Worm (Caenorhabditis elegans): Measurements from ENCODE around the gene cyp-33E2.

cyp-33E2 gene

DNA sequence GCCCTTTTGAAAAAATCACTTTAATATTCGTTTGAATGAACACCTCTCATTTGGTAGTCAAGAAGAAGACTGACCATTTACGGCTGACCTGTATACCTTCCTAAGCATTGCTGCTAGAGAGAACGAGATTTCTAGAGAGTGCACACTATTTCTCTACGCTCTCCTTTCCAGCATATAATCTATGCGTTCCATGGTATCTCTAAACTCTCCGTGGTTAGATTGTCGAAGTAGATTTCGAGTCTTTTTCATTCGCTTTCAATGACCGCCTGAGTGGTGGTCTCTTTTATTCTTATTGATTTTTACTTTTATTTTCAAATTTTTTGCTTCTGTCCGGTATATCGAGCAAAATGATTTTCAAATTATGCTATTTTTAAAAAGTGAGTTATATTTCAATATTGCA, 14.6 kb upstream of the cyp-33E2 start:
- TF ChIP-seq ref-1 (GFP tag; conservative IDR thresholded peaks at IDR 0.05) (no peak), med-1 (GFP tag; optimal IDR thresholded peaks at IDR 0.05; ENCODE audit: insufficient read depth) (no peak), ztf-29 (GFP tag; IDR thresholded peaks at IDR 0.05) (no peak), tab-1 (GFP tag; IDR thresholded peaks at IDR 0.05) (no peak), cog-1 (tag; optimal IDR thresholded peaks at IDR 0.05) (no peak), T22C8.4 (GFP tag; IDR thresholded peaks at IDR 0.05) (no peak), ztf-23 (GFP tag; IDR thresholded peaks at IDR 0.05) (no peak), flt-1 (GFP tag; IDR thresholded peaks at IDR 0.05) (no peak), klf-2 (GFP tag; conservative IDR thresholded peaks at IDR 0.05) (no peak)

DNA sequence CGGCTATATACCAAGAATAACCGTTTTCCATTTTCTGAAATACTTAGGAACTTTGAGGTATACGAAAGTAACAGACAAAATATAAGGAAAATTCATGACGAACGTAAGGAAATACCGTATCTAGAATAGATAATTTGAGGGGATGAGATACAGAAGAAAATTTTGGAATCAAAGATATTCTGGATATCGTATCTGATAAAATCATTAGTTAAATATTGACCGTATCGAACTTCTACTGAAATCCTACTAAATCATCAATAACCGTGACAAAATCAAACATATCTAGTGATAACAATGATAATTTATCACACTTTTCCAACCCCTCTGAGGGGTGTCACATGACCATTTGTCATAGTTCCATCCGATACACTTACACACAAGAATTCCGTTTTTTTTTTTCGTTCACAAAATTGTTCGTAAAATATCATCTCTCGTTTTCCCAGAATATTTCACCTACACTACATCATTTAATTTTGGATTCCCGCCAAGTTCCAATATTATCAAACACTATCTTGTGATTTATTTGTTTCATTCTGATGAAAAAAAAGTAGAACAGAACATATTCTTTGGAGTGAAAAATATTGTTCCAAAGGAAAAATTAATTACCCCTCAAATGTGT, 11.3 kb upstream of the cyp-33E2 start, which contains the start of gene Y59H11AR.4:
Gene Y59H11AR.4, minus strand, starts transcription at position 51 of the 619 bp plus-strand sequence.
- TF ChIP-seq cog-1 (tag; optimal IDR thresholded peaks at IDR 0.05): no peak
- TF ChIP-seq ref-1 (GFP tag; conservative IDR thresholded peaks at IDR 0.05): no peak
- no peak for TF ChIP-seq med-1 (GFP tag; optimal IDR thresholded peaks at IDR 0.05; ENCODE audit: insufficient read depth)
- no peak for TF ChIP-seq T22C8.4 (GFP tag; IDR thresholded peaks at IDR 0.05)
- no peak for TF ChIP-seq ztf-23 (GFP tag; IDR thresholded peaks at IDR 0.05)
- no peak for TF ChIP-seq klf-2 (GFP tag; conservative IDR thresholded peaks at IDR 0.05)
- no peak for TF ChIP-seq tab-1 (GFP tag; IDR thresholded peaks at IDR 0.05)
- TF ChIP-seq ztf-29 (GFP tag; IDR thresholded peaks at IDR 0.05): no peak
- no peak for TF ChIP-seq flt-1 (GFP tag; IDR thresholded peaks at IDR 0.05)

DNA sequence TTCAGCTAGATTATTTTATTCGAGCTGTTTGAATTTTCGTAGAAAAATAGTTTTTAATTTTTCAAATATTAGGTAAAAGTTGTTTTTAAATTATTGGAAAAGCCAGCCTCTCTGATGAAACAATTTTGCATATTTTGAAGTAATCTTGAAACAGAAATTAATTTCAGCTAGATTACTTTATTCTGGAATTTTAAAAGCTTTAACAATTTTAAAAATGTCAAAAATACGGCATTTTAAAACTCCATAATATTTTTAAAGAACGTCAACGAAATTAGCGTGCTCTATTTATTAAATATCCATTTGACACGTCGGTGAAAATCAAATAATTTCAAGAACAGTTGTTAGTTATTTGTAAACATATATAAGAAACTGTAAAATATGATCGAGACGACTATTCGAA, 9.3 kb upstream of the cyp-33E2 start, which contains the start of gene Y59H11AR.10:
Gene Y59H11AR.10, plus strand, starts transcription at position 301 of the 400 bp plus-strand sequence.
- TF ChIP-seq ztf-23 (GFP tag; IDR thresholded peaks at IDR 0.05) (no peak), ref-1 (GFP tag; conservative IDR thresholded peaks at IDR 0.05) (no peak), tab-1 (GFP tag; IDR thresholded peaks at IDR 0.05) (no peak), ztf-29 (GFP tag; IDR thresholded peaks at IDR 0.05) (no peak), med-1 (GFP tag; optimal IDR thresholded peaks at IDR 0.05; ENCODE audit: insufficient read depth) (no peak), cog-1 (tag; optimal IDR thresholded peaks at IDR 0.05) (no peak), flt-1 (GFP tag; IDR thresholded peaks at IDR 0.05) (no peak), klf-2 (GFP tag; conservative IDR thresholded peaks at IDR 0.05) (no peak), T22C8.4 (GFP tag; IDR thresholded peaks at IDR 0.05) (no peak)

DNA sequence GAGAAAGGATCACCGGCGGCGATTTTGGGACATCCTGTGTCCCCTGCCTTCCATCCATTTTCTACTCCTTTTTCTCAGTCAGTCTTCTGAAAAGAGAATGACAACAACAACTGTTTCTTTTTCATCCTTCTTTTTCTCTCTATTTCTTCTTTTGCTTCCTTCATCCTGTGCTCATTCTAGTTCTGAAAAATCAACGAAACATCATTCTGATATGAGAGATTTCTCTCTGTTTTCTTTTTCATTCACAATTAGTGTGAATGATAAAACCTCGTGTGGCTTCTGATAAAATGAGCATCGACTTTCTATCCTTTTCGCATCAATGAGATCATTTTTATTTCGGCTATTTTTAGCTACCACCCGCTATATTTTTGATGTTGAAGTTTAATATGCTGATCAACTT, 6.9 kb upstream of the cyp-33E2 start:
- TF ChIP-seq cog-1 (tag; optimal IDR thresholded peaks at IDR 0.05) (no peak), T22C8.4 (GFP tag; IDR thresholded peaks at IDR 0.05) (no peak), tab-1 (GFP tag; IDR thresholded peaks at IDR 0.05) (no peak), klf-2 (GFP tag; conservative IDR thresholded peaks at IDR 0.05) (no peak), med-1 (GFP tag; optimal IDR thresholded peaks at IDR 0.05; ENCODE audit: insufficient read depth) (no peak), ztf-29 (GFP tag; IDR thresholded peaks at IDR 0.05) (no peak), ref-1 (GFP tag; conservative IDR thresholded peaks at IDR 0.05) (no peak)

DNA sequence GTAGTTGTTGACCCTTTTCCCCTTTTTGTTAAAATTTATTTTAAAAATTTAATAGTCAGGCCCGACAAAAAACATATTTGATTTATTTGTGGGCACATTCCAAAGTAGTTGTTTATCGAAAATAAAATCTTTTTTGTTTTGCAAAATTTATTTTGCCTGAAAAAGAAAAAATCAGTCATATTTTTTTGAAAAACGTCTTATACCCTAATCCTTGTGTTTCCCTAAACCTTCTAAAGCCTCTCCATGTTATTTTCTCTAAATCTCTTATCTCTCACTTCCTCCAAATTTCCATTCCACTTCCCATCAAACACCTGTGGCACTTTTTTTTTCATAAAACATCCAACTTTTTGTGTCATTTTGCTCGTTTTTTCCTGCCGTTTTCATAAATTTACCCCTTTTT, 3.9 kb upstream of the cyp-33E2 start:
- TF ChIP-seq ztf-23 (GFP tag; IDR thresholded peaks at IDR 0.05) (no peak), T22C8.4 (GFP tag; IDR thresholded peaks at IDR 0.05) (no peak), ztf-29 (GFP tag; IDR thresholded peaks at IDR 0.05) (no peak), tab-1 (GFP tag; IDR thresholded peaks at IDR 0.05) (no peak), med-1 (GFP tag; optimal IDR thresholded peaks at IDR 0.05; ENCODE audit: insufficient read depth) (no peak), flt-1 (GFP tag; IDR thresholded peaks at IDR 0.05) (no peak), klf-2 (GFP tag; conservative IDR thresholded peaks at IDR 0.05) (no peak), cog-1 (tag; optimal IDR thresholded peaks at IDR 0.05) (no peak), ref-1 (GFP tag; conservative IDR thresholded peaks at IDR 0.05) (no peak)

DNA sequence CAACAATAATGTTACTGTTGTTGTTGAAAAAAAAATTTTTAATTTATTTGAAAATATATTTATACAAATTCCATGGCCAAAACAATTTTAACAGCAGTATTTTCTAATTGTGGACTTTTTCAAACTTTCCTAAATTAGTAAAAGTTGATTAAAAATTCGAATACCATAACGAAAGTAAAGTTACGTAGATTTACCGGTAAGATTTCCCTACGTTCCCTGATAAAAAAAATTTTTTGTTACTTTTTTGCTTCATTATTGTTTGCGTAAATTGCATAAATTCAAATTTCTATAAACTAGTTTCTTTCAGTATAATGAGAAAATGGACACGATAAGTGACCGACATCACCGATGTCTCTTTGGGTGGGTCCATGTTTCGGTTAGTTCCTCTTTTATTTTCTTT, 3.2 kb upstream of the cyp-33E2 start, which contains the start of gene F42A9.6:
Gene F42A9.6, plus strand, starts transcription at position 301 of the 400 bp plus-strand sequence.
- TF ChIP-seq cog-1 (tag; optimal IDR thresholded peaks at IDR 0.05) (no peak), ztf-23 (GFP tag; IDR thresholded peaks at IDR 0.05) (no peak), ref-1 (GFP tag; conservative IDR thresholded peaks at IDR 0.05) (no peak), T22C8.4 (GFP tag; IDR thresholded peaks at IDR 0.05) (no peak), tab-1 (GFP tag; IDR thresholded peaks at IDR 0.05) (no peak), ztf-29 (GFP tag; IDR thresholded peaks at IDR 0.05) (no peak), klf-2 (GFP tag; conservative IDR thresholded peaks at IDR 0.05) (no peak), med-1 (GFP tag; optimal IDR thresholded peaks at IDR 0.05; ENCODE audit: insufficient read depth) (no peak), flt-1 (GFP tag; IDR thresholded peaks at IDR 0.05) (no peak)

DNA sequence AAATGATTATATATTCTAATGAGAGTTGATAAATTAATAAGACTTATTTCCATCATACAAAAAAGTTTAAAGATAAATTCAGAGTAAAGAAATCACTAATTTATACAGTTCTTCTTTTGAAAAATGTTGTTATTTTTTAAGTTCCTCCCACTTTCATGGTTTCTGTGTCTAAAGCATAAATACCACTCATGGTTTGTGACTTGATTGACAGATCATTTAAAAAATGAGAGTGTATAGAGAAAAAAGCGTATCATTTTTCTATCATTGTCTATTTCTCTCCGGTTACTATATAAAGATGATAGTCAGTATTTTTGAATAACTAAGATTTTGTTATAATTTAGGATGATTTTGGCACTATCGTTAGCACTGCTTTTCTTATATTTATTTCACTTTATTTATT, 2.5 kb downstream of the cyp-33E2 start, which contains the start of gene cyp-33E3:
Gene cyp-33E3, plus strand, starts transcription at position 316 of the 400 bp plus-strand sequence.
- TF ChIP-seq med-1 (GFP tag; optimal IDR thresholded peaks at IDR 0.05; ENCODE audit: insufficient read depth) (no peak), ztf-29 (GFP tag; IDR thresholded peaks at IDR 0.05) (no peak), tab-1 (GFP tag; IDR thresholded peaks at IDR 0.05) (no peak), flt-1 (GFP tag; IDR thresholded peaks at IDR 0.05) (no peak), ztf-23 (GFP tag; IDR thresholded peaks at IDR 0.05) (no peak)

DNA sequence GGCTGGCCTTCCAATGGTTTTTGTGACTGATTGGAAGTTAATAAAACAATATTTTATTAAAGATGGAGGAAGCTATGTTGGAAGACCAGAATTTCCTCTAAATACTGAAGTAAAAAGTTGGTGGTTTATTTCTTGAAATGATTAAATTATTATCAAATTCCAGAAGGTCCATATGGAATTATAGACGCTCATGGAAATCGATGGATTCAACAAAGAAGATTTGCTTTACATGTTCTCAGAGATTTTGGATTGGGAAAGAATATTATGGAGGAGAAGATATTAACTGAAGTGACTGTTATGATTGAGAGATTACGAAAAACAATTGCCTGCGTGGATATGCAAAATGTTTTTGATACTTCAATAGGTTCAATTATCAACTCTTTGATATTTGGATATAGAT, 3.2 kb downstream of the cyp-33E2 start:
- TF ChIP-seq ref-1 (GFP tag; conservative IDR thresholded peaks at IDR 0.05) (no peak), ztf-29 (GFP tag; IDR thresholded peaks at IDR 0.05) (no peak), tab-1 (GFP tag; IDR thresholded peaks at IDR 0.05) (no peak), cog-1 (tag; optimal IDR thresholded peaks at IDR 0.05) (no peak), klf-2 (GFP tag; conservative IDR thresholded peaks at IDR 0.05) (no peak), T22C8.4 (GFP tag; IDR thresholded peaks at IDR 0.05) (no peak), med-1 (GFP tag; optimal IDR thresholded peaks at IDR 0.05; ENCODE audit: insufficient read depth) (no peak), ztf-23 (GFP tag; IDR thresholded peaks at IDR 0.05) (no peak), flt-1 (GFP tag; IDR thresholded peaks at IDR 0.05) (no peak)

DNA sequence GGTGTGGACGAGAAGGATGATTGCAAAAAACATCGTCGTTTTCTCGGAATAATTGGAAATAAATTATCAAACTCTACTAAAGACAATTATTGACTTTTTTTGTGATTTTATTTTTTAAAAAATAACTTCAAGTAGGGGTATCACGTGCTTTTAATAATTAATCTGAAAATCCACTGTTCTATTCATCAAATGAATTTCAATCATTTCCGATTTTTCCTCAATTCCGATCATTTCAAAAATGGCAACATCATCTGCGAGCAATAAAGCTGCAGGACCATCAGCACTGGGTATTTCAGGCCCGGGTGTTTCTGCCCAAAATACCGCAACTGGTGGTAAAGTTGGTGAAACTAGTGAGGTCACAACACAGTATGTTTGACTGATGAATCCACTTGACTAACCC, 4.9 kb downstream of the cyp-33E2 start, which contains the start of the genes F42A9.7 and F42A9.3:
Gene F42A9.7, minus strand, starts transcription at position 101 of the 400 bp plus-strand sequence.
Gene F42A9.3, plus strand, starts transcription at position 214 of the 400 bp plus-strand sequence.
- TF ChIP-seq ref-1 (GFP tag; conservative IDR thresholded peaks at IDR 0.05) (no peak), ztf-29 (GFP tag; IDR thresholded peaks at IDR 0.05) (no peak), tab-1 (GFP tag; IDR thresholded peaks at IDR 0.05) (no peak), klf-2 (GFP tag; conservative IDR thresholded peaks at IDR 0.05) (no peak), T22C8.4 (GFP tag; IDR thresholded peaks at IDR 0.05) (no peak), flt-1 (GFP tag; IDR thresholded peaks at IDR 0.05) (no peak), cog-1 (tag; optimal IDR thresholded peaks at IDR 0.05) (no peak)

All from whole organism, midembryonic.